Fruit fly (Drosophila melanogaster): Measurements from ENCODE around the gene CG5805.
A peak's percentile ranks its signal among the peaks of the same experiment; 100 is the strongest.

DNA sequence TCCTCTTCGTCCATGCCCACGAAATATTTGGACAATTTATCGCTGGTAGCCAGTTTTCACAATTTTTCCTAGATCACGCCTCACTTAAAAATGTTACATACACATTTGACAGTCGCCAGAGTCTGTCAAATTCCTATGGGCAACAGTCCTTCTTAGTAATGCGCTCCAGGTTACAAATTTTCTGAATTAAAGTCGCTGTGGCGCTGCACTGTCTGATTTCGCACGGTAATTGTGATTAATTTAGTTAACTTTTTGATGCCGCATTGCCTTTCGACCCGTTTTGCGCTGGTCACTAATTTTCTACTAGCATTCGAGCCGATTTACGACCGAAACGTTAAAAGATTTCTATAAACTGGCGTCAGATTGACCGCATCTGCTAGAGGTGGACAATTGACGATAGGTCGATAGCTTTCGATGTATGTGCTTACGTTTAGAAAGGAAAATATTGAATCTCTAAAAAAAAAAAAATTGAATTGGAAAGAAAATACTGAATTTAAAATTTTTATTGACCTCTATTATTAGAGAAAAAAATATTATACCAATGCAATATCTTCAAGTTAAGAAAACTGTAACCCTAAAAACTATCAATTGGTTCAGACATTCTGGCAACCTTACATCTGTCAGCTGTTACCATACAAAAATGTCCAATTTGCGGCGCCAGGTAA, 26.5 kb upstream of the CG5805 start, which contains the start of the genes lili and CG34150:
- TF ChIP-seq CG33017 (tag; optimal IDR thresholded peaks at IDR 0.05) = peak; percentile 60
- TF ChIP-seq kay (GFP tag; ENCODE audit: borderline replicate concordance) = no peak
- no peak for TF ChIP-seq Clk (GFP tag; optimal IDR thresholded peaks at IDR 0.05)
- peak; percentile 51 for TF ChIP-seq CG12768 (GFP tag; optimal IDR thresholded peaks at IDR 0.05)
- peak; percentile 86 for TF ChIP-seq bab1 (GFP tag; optimal IDR thresholded peaks at IDR 0.05)
- peak; percentile 67 for TF ChIP-seq Mnt (GFP tag; optimal IDR thresholded peaks at IDR 0.05)
- peak; percentile 84 for TF ChIP-seq CG7101 (tag; optimal IDR thresholded peaks at IDR 0.05)
- TF ChIP-seq cnc (optimal IDR thresholded peaks at IDR 0.05) = no peak
- peak; percentile 80 for TF ChIP-seq Hr96 (GFP tag; optimal IDR thresholded peaks at IDR 0.05)
- TF ChIP-seq toe (GFP tag; optimal IDR thresholded peaks at IDR 0.05) = peak; percentile 93
- peak; percentile 58 for TF ChIP-seq CG7045 (GFP tag; optimal IDR thresholded peaks at IDR 0.05)
- TF ChIP-seq cic (GFP tag; optimal IDR thresholded peaks at IDR 0.05) = no peak
